Fruit fly (Drosophila melanogaster) whole organism, embryonic: ENCODE results near the gene CG44362.

Source experiments
- Adf1 ChIP-seq: fragments of 200-800 bp; sonication (Bioruptor generic); IDR thresholded peaks from 2 replicates; pipeline ENCODE4 v1.3.6; 2022; ENCODE audit warnings: missing biosample characterization, missing genetic modification characterization
- CG10209 ChIP-seq: fragments of 200-800 bp; sonication (Bioruptor generic); optimal IDR thresholded peaks from 3 replicates; lab custom pipeline; 2017; ENCODE audit warnings: missing biosample characterization, mild to moderate bottlenecking, missing genetic modification characterization, missing genetic modification reagents
- CG10267 ChIP-seq: fragments of 200-800 bp; sonication (Bioruptor generic); optimal IDR thresholded peaks from 2 replicates; lab custom pipeline; 2018; ENCODE audit warnings: missing biosample characterization, mild to moderate bottlenecking, missing genetic modification characterization, moderate library complexity
- CG10431 ChIP-seq: fragments of 200-800 bp; sonication (Bioruptor generic); optimal IDR thresholded peaks from 3 replicates; lab custom pipeline; 2018; ENCODE audit warnings: missing biosample characterization, mild to moderate bottlenecking, missing genetic modification characterization
- CG12769 ChIP-seq: fragments of 200-800 bp; sonication (Bioruptor generic); optimal IDR thresholded peaks from 2 replicates; lab custom pipeline; 2019; ENCODE audit warnings: missing biosample characterization, mild to moderate bottlenecking, missing genetic modification characterization, moderate library complexity
- CG13123 ChIP-seq: fragments of 200-800 bp; sonication (Bioruptor generic); optimal IDR thresholded peaks from 2 replicates; lab custom pipeline; 2016; ENCODE audit warnings: missing biosample characterization, missing genetic modification characterization
- CG14014 ChIP-seq: fragments of 200-800 bp; sonication (Bioruptor generic); IDR thresholded peaks from 2 replicates; pipeline ENCODE4 v1.3.6; 2022; ENCODE audit warnings: missing biosample characterization, missing genetic modification characterization
- CG15269 ChIP-seq: fragments of 200-800 bp; sonication (Bioruptor generic); optimal IDR thresholded peaks from 2 replicates; lab custom pipeline; 2018; ENCODE audit warnings: missing biosample characterization, mild to moderate bottlenecking, missing genetic modification characterization, moderate library complexity
- CG1529 ChIP-seq: fragments of 200-800 bp; sonication (Bioruptor generic); optimal IDR thresholded peaks from 3 replicates; lab custom pipeline; 2018; ENCODE audit warnings: missing biosample characterization, missing genetic modification characterization
- CG17328 ChIP-seq: fragments of 200-800 bp; sonication (Bioruptor generic); IDR thresholded peaks from 2 replicates; pipeline ENCODE4 v1.3.6; 2022; ENCODE audit warnings: missing biosample characterization, missing genetic modification characterization
- CG17361 ChIP-seq: fragments of 200-800 bp; sonication (Bioruptor generic); IDR thresholded peaks from 3 replicates; pipeline ENCODE4 v1.3.6; 2022; ENCODE audit warnings: missing biosample characterization, missing genetic modification characterization
- CG17829 ChIP-seq: fragments of 200-800 bp; optimal IDR thresholded peaks from 2 replicates; lab custom pipeline; 2019; ENCODE audit warnings: missing biosample characterization, mild to moderate bottlenecking, missing genetic modification characterization, moderate library complexity
- CG18262 ChIP-seq: fragments of 200-800 bp; optimal IDR thresholded peaks from 3 replicates; lab custom pipeline; 2019; ENCODE audit warnings: missing biosample characterization, mild to moderate bottlenecking, missing genetic modification characterization, moderate library complexity
- CG18476 ChIP-seq: fragments of 200-800 bp; sonication (Bioruptor generic); optimal IDR thresholded peaks from 2 replicates; lab custom pipeline; 2016; ENCODE audit warnings: missing biosample characterization, mild to moderate bottlenecking, missing genetic modification characterization
- CG2678 ChIP-seq: fragments of 200-800 bp; sonication (Bioruptor generic); optimal IDR thresholded peaks from 3 replicates; lab custom pipeline; 2019; ENCODE audit warnings: missing biosample characterization, mild to moderate bottlenecking, missing genetic modification characterization, moderate library complexity
- CG30431 ChIP-seq: fragments of 200-800 bp; sonication (Bioruptor generic); optimal IDR thresholded peaks from 2 replicates; lab custom pipeline; 2017; ENCODE audit warnings: missing biosample characterization, missing genetic modification characterization
- CG31224 ChIP-seq: fragments of 200-800 bp; sonication (Bioruptor generic); IDR thresholded peaks from 2 replicates; pipeline ENCODE4 v1.3.6; 2022; ENCODE audit warnings: missing biosample characterization, missing genetic modification characterization
- CG4404 ChIP-seq: fragments of 200-800 bp; sonication (Bioruptor generic); IDR thresholded peaks from 2 replicates; pipeline ENCODE4 v1.3.6; 2022; ENCODE audit warnings: missing biosample characterization, missing genetic modification characterization
- CG6272 ChIP-seq: fragments of 200-800 bp; sonication (Bioruptor generic); IDR thresholded peaks from 2 replicates; pipeline ENCODE4 v1.3.6; 2022; ENCODE audit warnings: missing biosample characterization, missing genetic modification characterization
- CG6689 ChIP-seq: fragments of 200-800 bp; sonication (Bioruptor generic); IDR thresholded peaks from 2 replicates; pipeline ENCODE4 v1.3.6; 2022; ENCODE audit warnings: missing biosample characterization, missing genetic modification characterization
- CG7357 ChIP-seq: fragments of 200-800 bp; sonication (Bioruptor generic); IDR thresholded peaks from 3 replicates; pipeline ENCODE4 v1.3.6; 2022; ENCODE audit warnings: missing biosample characterization, missing genetic modification characterization
- CG7839 ChIP-seq: fragments of 200-800 bp; sonication (Bioruptor generic); optimal IDR thresholded peaks from 3 replicates; lab custom pipeline; 2018; ENCODE audit warnings: missing biosample characterization, mild to moderate bottlenecking, missing genetic modification characterization, moderate library complexity
- CG8924 ChIP-seq: fragments of 200-800 bp; optimal IDR thresholded peaks from 3 replicates; lab custom pipeline; 2019; ENCODE audit warnings: missing biosample characterization, mild to moderate bottlenecking, missing genetic modification characterization, moderate library complexity
- CG9727 ChIP-seq: fragments of 200-800 bp; sonication (Bioruptor generic); optimal IDR thresholded peaks from 3 replicates; lab custom pipeline; 2017; ENCODE audit warnings: missing biosample characterization, mild to moderate bottlenecking, missing genetic modification characterization
- CG9876 ChIP-seq: fragments of 200-800 bp; sonication (Bioruptor generic); optimal IDR thresholded peaks from 2 replicates; lab custom pipeline; 2016; ENCODE audit warnings: missing biosample characterization, missing genetic modification characterization
- E2f1 ChIP-seq: fragments of 200-800 bp; sonication (Bioruptor generic); IDR thresholded peaks from 2 replicates; pipeline ENCODE4 v1.3.6; 2022; ENCODE audit warnings: missing biosample characterization, missing genetic modification characterization
- Gsc ChIP-seq: fragments of 200-800 bp; sonication (Bioruptor generic); IDR thresholded peaks from 2 replicates; pipeline ENCODE4 v1.3.6; 2022; ENCODE audit warnings: missing biosample characterization, missing genetic modification characterization
- Hmr ChIP-seq: fragments of 200-800 bp; sonication (Bioruptor generic); optimal IDR thresholded peaks from 3 replicates; lab custom pipeline; 2017; ENCODE audit warnings: mild to moderate bottlenecking, missing biosample characterization, missing genetic modification reagents, missing genetic modification characterization
- Lim3 ChIP-seq: fragments of 200-800 bp; sonication (Bioruptor generic); IDR thresholded peaks from 2 replicates; pipeline ENCODE4 v1.3.6; 2022; ENCODE audit warnings: missing biosample characterization, missing genetic modification characterization
- NC2α ChIP-seq: fragments of 200-800 bp; sonication (Bioruptor generic); optimal IDR thresholded peaks from 2 replicates; lab custom pipeline; 2016; ENCODE audit warnings: missing biosample characterization, missing genetic modification characterization
- Oaz ChIP-seq: fragments of 200-800 bp; sonication (Bioruptor generic); IDR thresholded peaks from 2 replicates; pipeline ENCODE4 v1.3.6; 2022; ENCODE audit warnings: missing biosample characterization, missing genetic modification characterization
- Ptx1 ChIP-seq: fragments of 200-800 bp; sonication (Bioruptor generic); IDR thresholded peaks from 2 replicates; pipeline ENCODE4 v1.3.6; 2022; ENCODE audit warnings: missing biosample characterization, missing genetic modification characterization
- ac ChIP-seq: fragments of 200-800 bp; sonication (Bioruptor generic); optimal IDR thresholded peaks from 3 replicates; lab custom pipeline; 2017; ENCODE audit warnings: missing biosample characterization, mild to moderate bottlenecking, missing genetic modification characterization
- bsh ChIP-seq, 2 experiments: fragments of 200-800 bp; sonication (Bioruptor generic); optimal IDR thresholded peaks; 2 replicates each; lab custom pipeline; 2017 to 2018; ENCODE audit warnings: mild to moderate bottlenecking in 2 of 2, missing biosample characterization in 2 of 2, missing genetic modification characterization in 2 of 2, moderate library complexity in 1 of 2
- chm ChIP-seq: fragments of 200-800 bp; sonication (Bioruptor generic); IDR thresholded peaks from 2 replicates; pipeline ENCODE4 v1.3.6; 2022; ENCODE audit warnings: missing biosample characterization, missing genetic modification characterization
- dati ChIP-seq: fragments of 200-800 bp; sonication (Bioruptor generic); IDR thresholded peaks from 2 replicates; pipeline ENCODE4 v1.3.6; 2022; ENCODE audit warnings: missing biosample characterization, missing genetic modification characterization
- dmrt11E ChIP-seq: fragments of 200-800 bp; sonication (Bioruptor generic); optimal IDR thresholded peaks from 3 replicates; lab custom pipeline; 2018; ENCODE audit warnings: missing biosample characterization, mild to moderate bottlenecking, missing genetic modification characterization, moderate library complexity
- emc ChIP-seq: fragments of 200-800 bp; sonication (Bioruptor generic); optimal IDR thresholded peaks from 2 replicates; lab custom pipeline; 2016; ENCODE audit warnings: missing biosample characterization, missing genetic modification characterization
- ftz-f1 ChIP-seq: fragments of 200-800 bp; sonication (Bioruptor generic); optimal IDR thresholded peaks from 2 replicates; lab custom pipeline; 2016; ENCODE audit warnings: missing biosample characterization, missing genetic modification characterization
- gem ChIP-seq: fragments of 200-800 bp; sonication (Bioruptor generic); optimal IDR thresholded peaks from 2 replicates; lab custom pipeline; 2019; ENCODE audit warnings: missing biosample characterization, mild to moderate bottlenecking, missing genetic modification characterization, moderate library complexity
- hbn ChIP-seq: fragments of 200-800 bp; sonication (Bioruptor generic); IDR thresholded peaks from 2 replicates; pipeline ENCODE4 v1.3.6; 2022; ENCODE audit warnings: missing biosample characterization, missing genetic modification characterization; ENCODE audit not compliant: partially characterized antibody
- jumu ChIP-seq: fragments of 200-800 bp; sonication (Bioruptor generic); optimal IDR thresholded peaks from 3 replicates; lab custom pipeline; 2016; ENCODE audit warnings: missing biosample characterization, missing genetic modification characterization
- lov ChIP-seq, 2 experiments: fragments of 200-800 bp in 1 of 2; fragments of >200 bp in 1 of 2; sonication (Bioruptor generic) in 1 of 2; IDR thresholded peaks in 1 of 2; optimal IDR thresholded peaks in 1 of 2; 2 replicates in 1 of 2; 3 replicates in 1 of 2; pipeline versions ENCODE4 v1.3.6 to Lab custom; 2017 to 2022; ENCODE audit warnings: missing biosample characterization in 1 of 2, missing genetic modification characterization in 1 of 2
- mld ChIP-seq: fragments of 200-800 bp; sonication (Bioruptor generic); IDR thresholded peaks from 3 replicates; pipeline ENCODE4 v1.3.6; 2022; ENCODE audit warnings: missing biosample characterization, missing genetic modification characterization; ENCODE audit not compliant: partially characterized antibody
- nmo ChIP-seq: fragments of 200-800 bp; sonication (Bioruptor generic); optimal IDR thresholded peaks from 2 replicates; lab custom pipeline; 2018; ENCODE audit warnings: missing biosample characterization, mild to moderate bottlenecking, missing genetic modification characterization, moderate library complexity
- odd ChIP-seq: fragments of 200-800 bp; sonication (Bioruptor generic); optimal IDR thresholded peaks from 2 replicates; lab custom pipeline; 2017; ENCODE audit warnings: missing biosample characterization, mild to moderate bottlenecking, missing genetic modification characterization
- p53 ChIP-seq: fragments of 200-800 bp; sonication (Bioruptor generic); optimal IDR thresholded peaks from 2 replicates; lab custom pipeline; 2016; ENCODE audit warnings: missing biosample characterization, missing genetic modification characterization
- row ChIP-seq: fragments of 200-800 bp; sonication (Bioruptor generic); IDR thresholded peaks from 3 replicates; pipeline ENCODE4 v1.3.6; 2022; ENCODE audit warnings: missing biosample characterization, missing genetic modification characterization
- tin ChIP-seq: fragments of 200-800 bp; sonication (Bioruptor generic); optimal IDR thresholded peaks from 3 replicates; lab custom pipeline; 2016; ENCODE audit warnings: missing biosample characterization, missing genetic modification characterization
- wor ChIP-seq: fragments of 200-800 bp; sonication (Bioruptor generic); IDR thresholded peaks from 2 replicates; pipeline ENCODE4 v1.3.6; 2022; ENCODE audit warnings: missing biosample characterization, missing genetic modification characterization
- zf30C ChIP-seq: fragments of 200-800 bp; sonication (Bioruptor generic); optimal IDR thresholded peaks from 3 replicates; lab custom pipeline; 2018; ENCODE audit warnings: missing biosample characterization, mild to moderate bottlenecking, missing genetic modification characterization

CG44362 gene

dm6 chr3L:11439570-11439969, 42.2 kb downstream of the CG44362 start (continued):
- TF ChIP-seq emc (GFP tag; lab: Kevin White, UChicago) (no peak), jumu (no peak), CG9727 (GFP tag; lab: Kevin White, UChicago) (peak; percentile 65), Gsc (no peak), Adf1 (GFP tag; lab: Robert Waterston, UW) (no peak), tin (GFP tag; lab: Kevin White, UChicago) (peak; percentile 2), odd (no peak), CG6272 (GFP tag; lab: Robert Waterston, UW) (no peak), CG30431 (no peak), CG7839 (peak; percentile 10), CG13123 (GFP tag; lab: Kevin White, UChicago) (no peak), ftz-f1 (GFP tag; lab: Kevin White, UChicago) (no peak), chm (GFP tag; lab: Robert Waterston, UW) (no peak), CG2678 (tag; lab: Kevin White, UChicago) (peak; percentile 18), CG9876 (GFP tag; lab: Kevin White, UChicago) (no peak), row (peak; percentile 55; the same call in 2 of the 3 replicates), CG18262 (tag; lab: Kevin White, UChicago) (peak; percentile 42), dmrt11E (tag; lab: Kevin White, UChicago) (peak; percentile 40), CG17829 (tag; lab: Kevin White, UChicago) (peak; percentile 12), CG10431 (no peak), CG15269 (tag; lab: Kevin White, UChicago) (no peak), bsh (GFP tag; optimal IDR thresholded peaks at IDR 0.05; lab: Kevin White, UChicago) (peak; percentile 5 to 28), ac (GFP tag; lab: Kevin White, UChicago) (no peak), CG1529 (GFP tag; lab: Kevin White, UChicago) (no peak), mld (no peak), CG6689 (GFP tag; lab: Robert Waterston, UW) (peak; percentile 38), CG14014 (GFP tag; lab: Robert Waterston, UW) (0 out of 2 replicates have a peak, but pooled peaks have one; percentile 31), nmo (GFP tag; lab: Kevin White, UChicago) (peak; percentile 11), lov (optimal IDR thresholded peaks at IDR 0.05; lab: Kevin White, UChicago) (no peak), lov (GFP tag; IDR thresholded peaks at IDR 0.05; lab: Robert Waterston, UW) (no peak), CG17328 (peak; percentile 34; the same call in 1 of the 2 replicates), CG4404 (GFP tag; lab: Robert Waterston, UW) (peak; percentile 52), CG10209 (GFP tag; lab: Kevin White, UChicago) (peak; percentile 1), NC2α (GFP tag; lab: Kevin White, UChicago) (no peak), CG18476 (GFP tag; lab: Kevin White, UChicago) (no peak), E2f1 (GFP tag; lab: Robert Waterston, UW) (0 out of 2 replicates have a peak, but pooled peaks have one; percentile 15), CG10267 (tag; lab: Kevin White, UChicago) (peak; percentile 11), CG8924 (tag; lab: Kevin White, UChicago) (peak; percentile 16), Hmr (GFP tag; lab: Kevin White, UChicago) (no peak), Ptx1 (GFP tag; lab: Robert Waterston, UW) (peak; percentile 22; the same call in 1 of the 2 replicates), Oaz (GFP tag; lab: Robert Waterston, UW) (no peak), p53 (no peak), CG17361 (GFP tag; lab: Robert Waterston, UW) (peak; percentile 51; the same call in 2 of the 3 replicates), gem (tag; lab: Kevin White, UChicago) (peak; percentile 18), CG7357 (GFP tag; lab: Robert Waterston, UW) (no peak), zf30C (GFP tag; lab: Kevin White, UChicago) (no peak), Lim3 (no peak), dati (GFP tag; lab: Robert Waterston, UW) (no peak), CG12769 (tag; lab: Kevin White, UChicago) (no peak), hbn (GFP tag; lab: Robert Waterston, UW) (no peak), wor (peak; percentile 21; the same call in 1 of the 2 replicates), CG31224 (GFP tag; lab: Robert Waterston, UW) (no peak)
